Fruit fly (Drosophila melanogaster) whole organism, prepupa: ENCODE results near the gene Fign.

ENCODE experiments used
- CG1621 ChIP-seq: fragments of 200-800 bp; sonication (Bioruptor generic); optimal IDR thresholded peaks from 3 replicates; lab custom pipeline; 2018; ENCODE audit warnings: missing biosample characterization, mild to moderate bottlenecking, missing genetic modification characterization
- CG6163 ChIP-seq: fragments of 200-800 bp; sonication (Bioruptor generic); IDR thresholded peaks from 3 replicates; pipeline ENCODE4 v1.3.6; 2022; ENCODE audit warnings: missing biosample characterization, missing genetic modification characterization
- Eip75B ChIP-seq: fragments of 200-800 bp; sonication (Bioruptor generic); optimal IDR thresholded peaks from 3 replicates; lab custom pipeline; 2016; ENCODE audit warnings: missing biosample characterization, missing genetic modification characterization
- Ets21C ChIP-seq: fragments of 200-800 bp; sonication (Bioruptor generic); optimal IDR thresholded peaks from 3 replicates; lab custom pipeline; 2016; ENCODE audit warnings: missing biosample characterization, missing genetic modification characterization
- Ets96B ChIP-seq: fragments of 200-800 bp; optimal IDR thresholded peaks from 2 replicates; lab custom pipeline; 2019; ENCODE audit warnings: missing biosample characterization, mild to moderate bottlenecking, missing genetic modification characterization, moderate library complexity
- achi ChIP-seq: fragments of 200-800 bp; sonication (Bioruptor generic); optimal IDR thresholded peaks from 3 replicates; lab custom pipeline; 2016; ENCODE audit warnings: missing biosample characterization, missing genetic modification characterization
- eg ChIP-seq: fragments of 200-800 bp; sonication (Bioruptor generic); IDR thresholded peaks from 3 replicates; pipeline ENCODE4 v1.3.6; 2022; ENCODE audit warnings: missing biosample characterization, missing genetic modification characterization
- pdm3 ChIP-seq: fragments of 200-800 bp; sonication (Bioruptor generic); optimal IDR thresholded peaks from 3 replicates; lab custom pipeline; 2016; ENCODE audit warnings: missing biosample characterization, missing genetic modification characterization

DNA sequence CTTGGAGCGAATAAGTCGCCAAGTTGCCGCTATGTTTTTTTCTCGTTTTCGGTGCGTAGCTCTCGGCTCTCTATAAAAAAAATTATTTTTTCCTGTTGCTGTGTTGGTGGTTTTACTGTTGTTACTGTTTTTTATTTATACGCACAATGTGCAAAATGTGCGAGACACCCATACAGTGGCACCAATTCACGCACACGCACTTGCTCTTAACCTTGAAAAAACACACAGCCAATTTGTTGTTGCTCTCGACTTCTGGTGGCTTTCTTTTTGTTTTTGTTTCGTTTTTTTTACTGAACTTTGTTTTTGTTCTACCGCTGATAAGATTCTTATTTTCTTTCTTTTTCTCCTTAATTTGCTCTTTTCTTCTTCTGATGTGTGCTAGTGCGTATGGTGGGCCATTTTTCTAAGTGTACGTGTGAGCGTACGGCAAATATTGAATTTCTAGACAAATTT lies 36.5 kb upstream of the Fign start:
- TF ChIP-seq CG6163 (GFP tag; lab: Robert Waterston, UW): peak; percentile 84; the same call in 2 of the 3 replicates
- peak; percentile 90 for TF ChIP-seq Ets96B (tag; lab: Kevin White, UChicago)
- TF ChIP-seq eg (GFP tag; lab: Robert Waterston, UW): 0 out of 3 replicates have a peak, but pooled peaks have one; percentile 42
- TF ChIP-seq Eip75B: peak; percentile 61
- no peak for TF ChIP-seq pdm3 (GFP tag; lab: Kevin White, UChicago)
- TF ChIP-seq Ets21C (GFP tag; lab: Kevin White, UChicago): no peak
- TF ChIP-seq achi (GFP tag; lab: Kevin White, UChicago): peak; percentile 53
- TF ChIP-seq CG1621 (tag; lab: Kevin White, UChicago): peak; percentile 81
